Worm (Caenorhabditis elegans): ENCODE results near the gene K02C4.2.

Gene K02C4.2

ce11 chrII:8075324-8075810, at the start of gene K02C4.2 (continued):
- TF ChIP-seq zim-3 (tag; optimal IDR thresholded peaks at IDR 0.05) (peak; percentile 89), efl-1 (GFP tag; optimal IDR thresholded peaks at IDR 0.05) (no peak), K11D2.4 (GFP tag; IDR thresholded peaks at IDR 0.05) (no peak), lag-1 (GFP tag; IDR thresholded peaks at IDR 0.05) (0 out of 2 replicates have a peak, but pooled peaks have one; percentile 55), ceh-100 (GFP tag; IDR thresholded peaks at IDR 0.05) (peak; percentile 43), ceh-27 (GFP tag; optimal IDR thresholded peaks at IDR 0.05) (peak; percentile 93), let-526 (GFP tag; IDR thresholded peaks at IDR 0.05) (peak; percentile 58; the same call in 1 of the 2 replicates), ceh-79 (tag; optimal IDR thresholded peaks at IDR 0.05) (peak; percentile 56), F10E7.11 (tag; optimal IDR thresholded peaks at IDR 0.05) (no peak), lsy-27 (tag; optimal IDR thresholded peaks at IDR 0.05; ENCODE audit: borderline replicate concordance, insufficient read depth) (no peak), rpc-1 (optimal IDR thresholded peaks at IDR 0.05) (peak; percentile 97), rpc-1 (tag; optimal IDR thresholded peaks at IDR 0.05) (peak; percentile 93), lin-40 (tag; optimal IDR thresholded peaks at IDR 0.05) (peak; percentile 69), mel-28 (tag; optimal IDR thresholded peaks at IDR 0.05; ENCODE audit: borderline replicate concordance) (no peak), ekl-4 (GFP tag; IDR thresholded peaks at IDR 0.05) (peak; percentile 74), die-1 (tag; optimal IDR thresholded peaks at IDR 0.05) (peak; percentile 93), gei-17 (GFP tag; optimal IDR thresholded peaks at IDR 0.05) (no peak), mxl-1 (tag; optimal IDR thresholded peaks at IDR 0.05) (peak; percentile 87), cebp-2 (GFP tag; IDR thresholded peaks at IDR 0.05) (no peak), xnd-1 (tag; optimal IDR thresholded peaks at IDR 0.05) (peak; percentile 17), ccch-3 (GFP tag; optimal IDR thresholded peaks at IDR 0.05) (no peak), snpc-1.3 (tag; optimal IDR thresholded peaks at IDR 0.05; ENCODE audit: insufficient read depth) (peak; percentile 87), D2030.7 (GFP tag; IDR thresholded peaks at IDR 0.05) (peak; percentile 55), ztf-3 (GFP tag; optimal IDR thresholded peaks at IDR 0.05) (peak; percentile 69), tlf-1 (GFP tag; optimal IDR thresholded peaks at IDR 0.05) (peak; percentile 75), F55B11.4 (tag; optimal IDR thresholded peaks at IDR 0.05; ENCODE audit: borderline replicate concordance, insufficient read depth) (no peak), tbp1 (GFP tag; optimal IDR thresholded peaks at IDR 0.05) (peak; percentile 95), Y79H2A.3 (GFP tag; conservative IDR thresholded peaks at IDR 0.05) (no peak; the same call in 1 of the 2 replicates), K12H6.12 (tag; optimal IDR thresholded peaks at IDR 0.05) (peak; percentile 73), ZK185.1 (tag; optimal IDR thresholded peaks at IDR 0.05; ENCODE audit: poor library complexity, severe bottlenecking) (peak; percentile 86), hrde-1 (tag; optimal IDR thresholded peaks at IDR 0.05; ENCODE audit: borderline replicate concordance) (peak; percentile 63), nhr-90 (tag; optimal IDR thresholded peaks at IDR 0.05) (peak; percentile 91), zfh-2 (GFP tag; conservative IDR thresholded peaks at IDR 0.05) (no peak), ztf-18 (tag; optimal IDR thresholded peaks at IDR 0.05) (peak; percentile 83), lin-26 (GFP tag; IDR thresholded peaks at IDR 0.05) (peak; percentile 95), egrh-3 (GFP tag; IDR thresholded peaks at IDR 0.05) (no peak), aptf-3 (GFP tag; IDR thresholded peaks at IDR 0.05) (peak; percentile 84; the same call in 1 of the 2 replicates), ceh-91 (GFP tag; IDR thresholded peaks at IDR 0.05) (0 out of 2 replicates have a peak, but pooled peaks have one; percentile 8), madf-8 (GFP tag; conservative IDR thresholded peaks at IDR 0.05) (no peak), ama-1 (optimal IDR thresholded peaks at IDR 0.05) (no peak), ama-1 (GFP tag; optimal IDR thresholded peaks at IDR 0.05) (peak in 1 of 2 experiments; percentile 81), somi-1 (GFP tag; optimal IDR thresholded peaks at IDR 0.05) (peak; percentile 74), hmg-20 (GFP tag; IDR thresholded peaks at IDR 0.05) (peak; percentile 67; the same call in 1 of the 2 replicates), nhr-179 (tag; optimal IDR thresholded peaks at IDR 0.05) (no peak), B0261.1 (tag; optimal IDR thresholded peaks at IDR 0.05) (peak; percentile 84), ztf-25 (GFP tag; IDR thresholded peaks at IDR 0.05) (0 out of 2 replicates have a peak, but pooled peaks have one; percentile 53), Y67H2A.10 (GFP tag; conservative IDR thresholded peaks at IDR 0.05) (no peak), ztf-28 (GFP tag; IDR thresholded peaks at IDR 0.05) (peak; percentile 73; the same call in 1 of the 2 replicates)

Measured in whole organism, young adult.